Worm (Caenorhabditis elegans) whole organism, young adult: ENCODE measurements around the gene srab-20.

Experiments
- aptf-2 ChIP-seq: fragments of 200-800 bp; sonication (Bioruptor generic); conservative IDR thresholded peaks from 2 replicates; pipeline ENCODE4 v1.3.6; 2022; ENCODE audit warnings: missing genetic modification reagents, missing genetic modification characterization, missing compliant biosample characterization
- ceh-58 ChIP-seq: fragments of 200-800 bp; sonication (Bioruptor generic); IDR thresholded peaks from 2 replicates; pipeline ENCODE4 v1.3.6; 2022; ENCODE audit warnings: missing genetic modification characterization, missing compliant biosample characterization
- fkh-3 ChIP-seq: sonication (generic microtip); optimal IDR thresholded peaks from 2 replicates; lab custom pipeline; 2016; ENCODE audit warnings: mild to moderate bottlenecking, missing genetic modification characterization, missing compliant biosample characterization
- gei-17 ChIP-seq: fragments of 200-800 bp; sonication (Bioruptor generic); optimal IDR thresholded peaks from 2 replicates; lab custom pipeline; 2018; ENCODE audit warnings: mild to moderate bottlenecking, missing genetic modification characterization, missing compliant biosample characterization
- hlh-12 ChIP-seq: sonication (generic microtip); optimal IDR thresholded peaks from 2 replicates; lab custom pipeline; 2016; ENCODE audit warnings: missing genetic modification characterization, missing compliant biosample characterization
- snpc-4 ChIP-seq, 5 experiments: fragments of 150-350 bp in 1 of 5; sonication (generic microtip) in 4 of 5; optimal IDR thresholded peaks; 2 replicates each; lab custom pipeline; 2014 to 2018; ENCODE audit warnings: missing genetic modification characterization in 5 of 5, missing biosample characterization in 3 of 5, antibody characterized with exemption in 2 of 5, mild to moderate bottlenecking in 2 of 5, missing compliant biosample characterization in 2 of 5, missing genotype in 2 of 5, moderate library complexity in 2 of 5, missing genetic modification reagents in 1 of 5
- somi-1 ChIP-seq: fragments of 200-800 bp; sonication (Bioruptor generic); optimal IDR thresholded peaks from 2 replicates; lab custom pipeline; 2018; ENCODE audit warnings: mild to moderate bottlenecking, missing genetic modification characterization, missing compliant biosample characterization
- unc-130 ChIP-seq: sonication (generic microtip); optimal IDR thresholded peaks from 2 replicates; lab custom pipeline; 2016; ENCODE audit warnings: missing genetic modification reagents, missing genetic modification characterization, missing compliant biosample characterization
- unc-62 ChIP-seq: fragments of 150-350 bp; optimal IDR thresholded peaks from 2 replicates; lab custom pipeline; 2014; ENCODE audit warnings: missing biosample characterization, missing genetic modification reagents, missing genetic modification characterization

DNA sequence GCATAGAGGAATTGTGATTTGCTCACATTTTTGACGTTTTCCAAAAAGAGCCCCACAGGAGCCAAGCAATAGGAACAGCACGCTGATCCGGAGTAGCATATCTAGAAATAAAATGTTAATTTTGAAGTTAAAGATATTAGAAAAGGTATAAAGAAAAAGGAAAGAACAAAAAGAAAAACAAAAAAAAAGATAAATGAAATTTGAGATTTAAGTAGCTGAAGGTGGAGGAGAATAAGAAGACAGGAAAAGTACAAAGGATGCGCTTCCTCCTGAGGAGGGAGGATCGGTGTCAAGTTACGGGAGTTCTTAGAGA lies 15.9 kb downstream of the srab-20 start, which contains the start of gene cfz-2:
- TF ChIP-seq aptf-2 (GFP tag; lab: Robert Waterston, UW) (no peak), hlh-12 (tag; lab: Kevin White, UChicago) (no peak), gei-17 (no peak), fkh-3 (tag; lab: Kevin White, UChicago) (no peak), unc-130 (GFP tag; lab: Kevin White, UChicago) (no peak), snpc-4 (GFP tag; optimal IDR thresholded peaks at IDR 0.05; lab: Kevin White, UChicago) (no peak), snpc-4 (tag; optimal IDR thresholded peaks at IDR 0.05; lab: Kevin White, UChicago) (no peak), ceh-58 (GFP tag; lab: Robert Waterston, UW) (no peak), unc-62 (no peak), somi-1 (no peak)
